Fruit fly (Drosophila melanogaster) whole organism, adult: ENCODE results near the gene CG34007.

ENCODE experiments used
- CG11617 ChIP-seq: fragments of 200-800 bp; sonication (Bioruptor generic); optimal IDR thresholded peaks from 2 replicates; lab custom pipeline; 2017; ENCODE audit warnings: mild to moderate bottlenecking, missing biosample characterization, missing genetic modification reagents, missing genetic modification characterization
- CG33017 ChIP-seq: fragments of 200-800 bp; sonication (Bioruptor generic); optimal IDR thresholded peaks from 2 replicates; lab custom pipeline; 2018; ENCODE audit warnings: missing biosample characterization, mild to moderate bottlenecking, missing genetic modification characterization, moderate library complexity
- CG5204 ChIP-seq: fragments of 200-800 bp; sonication (Bioruptor generic); optimal IDR thresholded peaks from 2 replicates; lab custom pipeline; 2016; ENCODE audit warnings: missing biosample characterization, missing genetic modification characterization
- CG7045 ChIP-seq: fragments of 200-800 bp; sonication (Bioruptor generic); optimal IDR thresholded peaks from 2 replicates; lab custom pipeline; 2017; ENCODE audit warnings: missing biosample characterization, mild to moderate bottlenecking, missing genetic modification characterization
- Clk ChIP-seq: fragments of 200-800 bp; sonication (Bioruptor generic); optimal IDR thresholded peaks from 2 replicates; lab custom pipeline; 2017; ENCODE audit warnings: missing biosample characterization, missing genetic modification characterization
- Crg-1 ChIP-seq: fragments of 200-800 bp; sonication (Bioruptor generic); optimal IDR thresholded peaks from 2 replicates; lab custom pipeline; 2016; ENCODE audit warnings: missing biosample characterization, missing genetic modification characterization
- Hr96 ChIP-seq: fragments of 200-800 bp; sonication (Bioruptor generic); optimal IDR thresholded peaks from 2 replicates; lab custom pipeline; 2016; ENCODE audit warnings: missing biosample characterization, missing genetic modification characterization
- bab1 ChIP-seq: fragments of 200-800 bp; sonication (Bioruptor generic); optimal IDR thresholded peaks from 3 replicates; lab custom pipeline; 2019; ENCODE audit warnings: missing biosample characterization, mild to moderate bottlenecking, missing genetic modification characterization, moderate library complexity
- cic ChIP-seq: fragments of 200-800 bp; sonication (Bioruptor generic); optimal IDR thresholded peaks from 2 replicates; lab custom pipeline; 2017; ENCODE audit warnings: missing biosample characterization, mild to moderate bottlenecking, missing genetic modification characterization, moderate library complexity
- ovo ChIP-seq: fragments of 200-800 bp; sonication (Bioruptor generic); optimal IDR thresholded peaks from 2 replicates; lab custom pipeline; 2016; ENCODE audit warnings: missing biosample characterization, missing genetic modification characterization
- pad ChIP-seq: fragments of 200-800 bp; sonication (Bioruptor generic); optimal IDR thresholded peaks from 3 replicates; lab custom pipeline; 2017; ENCODE audit warnings: missing biosample characterization, missing genetic modification characterization, mild to moderate bottlenecking, moderate library complexity, missing genetic modification reagents
- tj ChIP-seq: fragments of 200-800 bp; sonication (Bioruptor generic); optimal IDR thresholded peaks from 3 replicates; lab custom pipeline; 2017; ENCODE audit warnings: missing biosample characterization, mild to moderate bottlenecking, missing genetic modification characterization, moderate library complexity
- toe ChIP-seq: fragments of 200-800 bp; sonication (Bioruptor generic); optimal IDR thresholded peaks from 2 replicates; lab custom pipeline; 2016; ENCODE audit warnings: missing biosample characterization, missing genetic modification characterization

DNA sequence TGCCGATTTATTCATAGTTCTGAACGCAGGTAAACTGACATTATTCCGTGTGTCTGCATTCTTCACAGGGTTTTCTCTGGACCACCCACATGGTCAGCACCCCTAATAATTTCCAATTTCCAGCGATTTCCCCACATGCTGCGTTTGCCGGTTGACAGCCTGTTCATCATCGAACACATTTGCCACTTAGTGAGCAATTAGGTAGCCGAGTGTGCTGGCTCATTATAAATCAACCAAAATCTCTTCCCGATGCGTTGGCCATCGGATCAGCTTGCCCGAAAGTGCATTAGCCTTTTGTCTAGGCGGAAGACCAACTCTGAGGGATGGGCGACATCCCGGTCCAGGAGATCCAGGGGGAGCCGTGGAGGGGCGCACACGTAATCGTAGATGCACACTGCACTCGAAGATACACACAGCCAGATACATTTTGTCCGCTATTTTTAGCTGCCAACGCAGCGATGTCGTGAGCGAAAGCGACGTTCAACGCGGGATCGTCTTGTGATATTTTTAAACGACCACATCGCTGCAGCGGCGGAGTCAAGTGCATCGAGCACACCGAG lies 18.0 kb upstream of the CG34007 start:
- TF ChIP-seq pad (GFP tag; lab: Kevin White, UChicago) (no peak), CG11617 (GFP tag; lab: Kevin White, UChicago) (no peak), bab1 (no peak), CG5204 (GFP tag; lab: Kevin White, UChicago) (no peak), CG7045 (GFP tag; lab: Kevin White, UChicago) (no peak), Hr96 (GFP tag; lab: Kevin White, UChicago) (no peak), cic (GFP tag; lab: Kevin White, UChicago) (no peak), Crg-1 (no peak), CG33017 (no peak), ovo (GFP tag; lab: Kevin White, UChicago) (no peak), toe (GFP tag; lab: Kevin White, UChicago) (no peak), Clk (GFP tag; lab: Kevin White, UChicago) (no peak), tj (GFP tag; lab: Kevin White, UChicago) (no peak)
